Worm (Caenorhabditis elegans) whole organism, mixed stage, embryonic: ENCODE results near the gene kin-2.

Experiments used
- nhr-12 ChIP-seq: fragments of 150-350 bp; optimal IDR thresholded peaks from 2 replicates; lab custom pipeline; 2014; ENCODE audit warnings: missing biosample characterization, missing genetic modification characterization
- nhr-76 ChIP-seq: sonication (generic microtip); optimal IDR thresholded peaks from 2 replicates; lab custom pipeline; 2017; ENCODE audit warnings: missing biosample characterization, missing genetic modification characterization
- snpc-4 ChIP-seq: fragments of 150-350 bp; optimal IDR thresholded peaks from 2 replicates; lab custom pipeline; 2014; ENCODE audit warnings: missing biosample characterization, missing genetic modification characterization
- unc-62 ChIP-seq: fragments of 150-350 bp; optimal IDR thresholded peaks from 2 replicates; lab custom pipeline; 2014; ENCODE audit warnings: missing biosample characterization, missing genetic modification reagents, missing genetic modification characterization

- TF ChIP-seq nhr-12 (tag; lab: Kevin White, UChicago), result no peak
- TF ChIP-seq snpc-4, result no peak
- no peak for TF ChIP-seq unc-62 (GFP tag; lab: Kevin White, UChicago)
- no peak for TF ChIP-seq nhr-76
These were observed 36.3 kb downstream of the kin-2 start for ce11 chrX:5941325-5941724.
